Worm (Caenorhabditis elegans) whole organism, L4 larva: Measurements from ENCODE around the gene pik-1.

Source experiments
- F10B5.3 ChIP-seq: sonication (generic microtip); optimal IDR thresholded peaks from 2 replicates; lab custom pipeline; 2016; ENCODE audit warnings: mild to moderate bottlenecking, missing genetic modification characterization, missing compliant biosample characterization
- F26F4.8 ChIP-seq: fragments of 200-800 bp; sonication (Bioruptor generic); conservative IDR thresholded peaks from 2 replicates; pipeline ENCODE4 v1.3.6; 2022; ENCODE audit warnings: missing genetic modification characterization, missing compliant biosample characterization
- R02D3.7 ChIP-seq: fragments of 150-350 bp; sonication (generic microtip); optimal IDR thresholded peaks from 3 replicates; lab custom pipeline; 2014; ENCODE audit warnings: missing biosample characterization, missing genetic modification characterization
- Y48G9A.11 ChIP-seq: fragments of 200-800 bp; sonication (Bioruptor generic); IDR thresholded peaks from 2 replicates; pipeline ENCODE4 v1.3.6; 2022; ENCODE audit warnings: missing genetic modification reagents, missing genetic modification characterization, missing compliant biosample characterization
- Y5F2A.4 ChIP-seq: fragments of 200-800 bp; sonication (Bioruptor generic); optimal IDR thresholded peaks from 2 replicates; lab custom pipeline; 2018; ENCODE audit warnings: mild to moderate bottlenecking, missing genetic modification characterization, missing compliant biosample characterization
- Y75B8A.6 ChIP-seq: fragments of 200-800 bp; sonication (Bioruptor generic); IDR thresholded peaks from 2 replicates; pipeline ENCODE4 v1.3.6; 2022; ENCODE audit warnings: missing genetic modification reagents, missing genetic modification characterization, missing compliant biosample characterization
- ZK546.5 ChIP-seq, 2 experiments: sonication (generic microtip); optimal IDR thresholded peaks; 2 replicates each; lab custom pipeline; 2017; ENCODE audit warnings: missing biosample characterization in 2 of 2, missing genetic modification characterization in 2 of 2
- ama-1 ChIP-seq: fragments of 150-350 bp; optimal IDR thresholded peaks from 2 replicates; lab custom pipeline; 2014; ENCODE audit warnings: inconsistent platforms, mixed read lengths
- attf-4 ChIP-seq: sonication (generic microtip); optimal IDR thresholded peaks from 3 replicates; lab custom pipeline; 2017; ENCODE audit warnings: missing biosample characterization, missing genetic modification characterization
- ceh-20 ChIP-seq: fragments of 200-800 bp; sonication (Bioruptor generic); IDR thresholded peaks from 2 replicates; pipeline ENCODE4 v1.3.6; 2022; ENCODE audit warnings: missing genetic modification reagents, missing genetic modification characterization, missing compliant biosample characterization
- ceh-28 ChIP-seq: fragments of 150-350 bp; optimal IDR thresholded peaks from 2 replicates; lab custom pipeline; 2014; ENCODE audit warnings: missing biosample characterization, missing genetic modification reagents, missing genetic modification characterization
- ces-1 ChIP-seq: fragments of 150-350 bp; sonication (generic microtip); optimal IDR thresholded peaks from 4 replicates; lab custom pipeline; 2014; ENCODE audit warnings: missing biosample characterization, missing genetic modification reagents, missing genetic modification characterization
- daf-16 ChIP-seq, 3 experiments: sonication (generic microtip); optimal IDR thresholded peaks; 2 replicates each; lab custom pipeline; 2016 to 2017; ENCODE audit warnings: missing genetic modification characterization in 3 of 3, missing genetic modification reagents in 3 of 3, mild to moderate bottlenecking in 2 of 3, missing compliant biosample characterization in 2 of 3, missing biosample characterization in 1 of 3, moderate library complexity in 1 of 3
- daf-19 ChIP-seq: fragments of 200-800 bp; sonication (Bioruptor generic); conservative IDR thresholded peaks from 2 replicates; pipeline ENCODE4 v1.3.6; 2022; ENCODE audit warnings: missing genetic modification characterization, missing compliant biosample characterization
- daf-8 ChIP-seq: fragments of 200-800 bp; sonication (Bioruptor generic); IDR thresholded peaks from 2 replicates; pipeline ENCODE4 v1.3.6; 2022; ENCODE audit warnings: missing genetic modification characterization, missing compliant biosample characterization
- dmd-6 ChIP-seq: fragments of 200-800 bp; sonication (Bioruptor generic); IDR thresholded peaks from 2 replicates; pipeline ENCODE4 v1.3.6; 2022; ENCODE audit warnings: missing genetic modification reagents, missing genetic modification characterization, missing compliant biosample characterization
- dmd-8 ChIP-seq: fragments of 200-800 bp; sonication (Bioruptor generic); IDR thresholded peaks from 2 replicates; pipeline ENCODE4 v1.3.6; 2022; ENCODE audit warnings: missing genetic modification characterization, missing compliant biosample characterization
- dmd-9 ChIP-seq: fragments of 200-800 bp; sonication (Bioruptor generic); IDR thresholded peaks from 2 replicates; pipeline ENCODE4 v1.3.6; 2022; ENCODE audit warnings: missing genetic modification reagents, missing genetic modification characterization, missing compliant biosample characterization
- dpl-1 ChIP-seq: fragments of 150-350 bp; optimal IDR thresholded peaks from 2 replicates; lab custom pipeline; 2014; ENCODE audit warnings: missing biosample characterization, missing genetic modification reagents, missing genetic modification characterization
- dve-1 ChIP-seq: sonication (generic microtip); optimal IDR thresholded peaks from 2 replicates; lab custom pipeline; 2017; ENCODE audit warnings: antibody characterized with exemption, mild to moderate bottlenecking, missing genetic modification characterization, missing compliant biosample characterization; ENCODE audit not compliant: insufficient read depth
- egl-27 ChIP-seq: sonication (generic microtip); optimal IDR thresholded peaks from 3 replicates; lab custom pipeline; 2017; ENCODE audit warnings: missing biosample characterization, missing genetic modification reagents, missing genetic modification characterization
- fos-1 ChIP-seq: fragments of 150-350 bp; optimal IDR thresholded peaks from 2 replicates; lab custom pipeline; 2014; ENCODE audit warnings: missing biosample characterization, missing genetic modification characterization
- gei-8 ChIP-seq: fragments of 200-800 bp; sonication (Bioruptor generic); optimal IDR thresholded peaks from 2 replicates; lab custom pipeline; 2018; ENCODE audit warnings: mild to moderate bottlenecking, missing genetic modification characterization, missing compliant biosample characterization
- hlh-30 ChIP-seq: sonication (generic microtip); optimal IDR thresholded peaks from 2 replicates; lab custom pipeline; 2017; ENCODE audit warnings: antibody characterized with exemption, mild to moderate bottlenecking, missing genetic modification characterization, missing compliant biosample characterization; ENCODE audit not compliant: insufficient read depth
- hmg-1.1 ChIP-seq: fragments of 200-800 bp; sonication (Bioruptor generic); IDR thresholded peaks from 2 replicates; pipeline ENCODE4 v1.3.6; 2022; ENCODE audit warnings: missing genetic modification reagents, missing genetic modification characterization, missing compliant biosample characterization
- lin-1 ChIP-seq: fragments of 200-800 bp; sonication (Bioruptor generic); IDR thresholded peaks from 2 replicates; pipeline ENCODE4 v1.3.6; 2022; ENCODE audit warnings: missing genetic modification reagents, missing genetic modification characterization, missing compliant biosample characterization
- lin-13 ChIP-seq: fragments of 150-350 bp; optimal IDR thresholded peaks from 2 replicates; lab custom pipeline; 2014; ENCODE audit warnings: missing biosample characterization, missing genetic modification reagents, missing genetic modification characterization
- lin-39 ChIP-seq: fragments of 150-350 bp; optimal IDR thresholded peaks from 2 replicates; lab custom pipeline; 2014; ENCODE audit warnings: missing biosample characterization, missing genetic modification reagents, missing genetic modification characterization
- madf-5 ChIP-seq, 2 experiments: fragments of 200-800 bp; sonication (Bioruptor generic); IDR thresholded peaks; 2 replicates each; pipeline ENCODE4 v1.3.6; 2022; ENCODE audit warnings: missing compliant biosample characterization in 2 of 2, missing genetic modification characterization in 2 of 2
- madf-9 ChIP-seq: fragments of 200-800 bp; sonication (Bioruptor generic); conservative IDR thresholded peaks from 2 replicates; pipeline ENCODE4 v1.3.6; 2022; ENCODE audit warnings: missing genetic modification reagents, missing genetic modification characterization, missing compliant biosample characterization
- mdt-29 ChIP-seq: fragments of 200-800 bp; sonication (Bioruptor generic); IDR thresholded peaks from 2 replicates; pipeline ENCODE4 v1.3.6; 2022; ENCODE audit warnings: missing genetic modification reagents, missing genetic modification characterization, missing compliant biosample characterization
- mes-2 ChIP-seq: sonication (generic microtip); optimal IDR thresholded peaks from 2 replicates; lab custom pipeline; 2016; ENCODE audit warnings: missing genotype, mild to moderate bottlenecking, missing genetic modification characterization, missing compliant biosample characterization; ENCODE audit not compliant: poor library complexity, severe bottlenecking
- mxl-2 ChIP-seq: fragments of 200-800 bp; sonication (Bioruptor generic); conservative IDR thresholded peaks from 2 replicates; pipeline ENCODE4 v1.3.6; 2022; ENCODE audit warnings: missing genetic modification reagents, missing genetic modification characterization, missing compliant biosample characterization
- nhr-102 ChIP-seq: sonication (generic microtip); optimal IDR thresholded peaks from 2 replicates; lab custom pipeline; 2016; ENCODE audit warnings: mild to moderate bottlenecking, missing genetic modification characterization, moderate library complexity, missing compliant biosample characterization
- nhr-111 ChIP-seq: fragments of 200-800 bp; sonication (Bioruptor generic); optimal IDR thresholded peaks from 2 replicates; lab custom pipeline; 2018; ENCODE audit warnings: mild to moderate bottlenecking, missing genetic modification characterization, missing compliant biosample characterization
- nhr-41 ChIP-seq: fragments of 200-800 bp; sonication (Bioruptor generic); IDR thresholded peaks from 2 replicates; pipeline ENCODE4 v1.3.6; 2022; ENCODE audit warnings: missing genetic modification reagents, missing genetic modification characterization, missing compliant biosample characterization
- nhr-48 ChIP-seq: sonication (generic microtip); optimal IDR thresholded peaks from 2 replicates; lab custom pipeline; 2016; ENCODE audit warnings: mild to moderate bottlenecking, missing genetic modification characterization, missing compliant biosample characterization
- nhr-6 ChIP-seq: fragments of 150-350 bp; optimal IDR thresholded peaks from 2 replicates; lab custom pipeline; 2014; ENCODE audit warnings: missing biosample characterization, missing genetic modification characterization
- nhr-76 ChIP-seq: fragments of 150-350 bp; optimal IDR thresholded peaks from 2 replicates; lab custom pipeline; 2014; ENCODE audit warnings: missing biosample characterization, missing genetic modification characterization
- nhr-77 ChIP-seq: fragments of 150-350 bp; optimal IDR thresholded peaks from 2 replicates; lab custom pipeline; 2014; ENCODE audit warnings: missing biosample characterization, missing genetic modification characterization
- php-3 ChIP-seq: fragments of 200-800 bp; sonication (Bioruptor generic); IDR thresholded peaks from 2 replicates; pipeline ENCODE4 v1.3.6; 2022; ENCODE audit warnings: missing genetic modification reagents, missing genetic modification characterization, missing compliant biosample characterization
- saeg-2 ChIP-seq: fragments of 200-800 bp; sonication (Bioruptor generic); IDR thresholded peaks from 2 replicates; pipeline ENCODE4 v1.3.6; 2022; ENCODE audit warnings: missing genetic modification reagents, missing genetic modification characterization, missing compliant biosample characterization
- sdz-12 ChIP-seq: fragments of 200-800 bp; sonication (Bioruptor generic); optimal IDR thresholded peaks from 2 replicates; lab custom pipeline; 2018; ENCODE audit warnings: mild to moderate bottlenecking, missing genetic modification characterization, missing compliant biosample characterization
- snpc-1.2 ChIP-seq: fragments of 200-800 bp; sonication (Bioruptor generic); IDR thresholded peaks from 2 replicates; pipeline ENCODE4 v1.3.6; 2022; ENCODE audit warnings: missing genetic modification reagents, missing genetic modification characterization, missing compliant biosample characterization
- snpc-4 ChIP-seq: fragments of 150-350 bp; optimal IDR thresholded peaks from 2 replicates; lab custom pipeline; 2014; ENCODE audit warnings: missing biosample characterization, missing genetic modification characterization
- spr-3 ChIP-seq: fragments of 200-800 bp; sonication (Bioruptor generic); optimal IDR thresholded peaks from 2 replicates; lab custom pipeline; 2018; ENCODE audit warnings: mild to moderate bottlenecking, missing genetic modification characterization, missing compliant biosample characterization
- tra-1 ChIP-seq: fragments of 200-800 bp; sonication (Bioruptor generic); IDR thresholded peaks from 2 replicates; pipeline ENCODE4 v1.3.6; 2022; ENCODE audit warnings: missing genetic modification reagents, missing genetic modification characterization, missing compliant biosample characterization
- unc-62 ChIP-seq, 3 experiments: fragments of 150-350 bp in 1 of 3; sonication (generic microtip); optimal IDR thresholded peaks in 2 of 3; peaks in 1 of 3; 1 replicate in 1 of 3; 2 replicates in 2 of 3; lab custom pipeline; 2014 to 2017; ENCODE audit warnings: missing biosample characterization in 3 of 3, missing genetic modification characterization in 3 of 3, missing genetic modification reagents in 3 of 3, missing genotype in 1 of 3
- zip-11 ChIP-seq: fragments of 200-800 bp; sonication (Bioruptor generic); IDR thresholded peaks from 2 replicates; pipeline ENCODE4 v1.3.6; 2022; ENCODE audit warnings: missing genetic modification characterization, missing compliant biosample characterization
- ztf-7 ChIP-seq: fragments of 150-350 bp; optimal IDR thresholded peaks from 2 replicates; lab custom pipeline; 2014; ENCODE audit warnings: missing biosample characterization, missing genetic modification characterization

Gene pik-1

DNA sequence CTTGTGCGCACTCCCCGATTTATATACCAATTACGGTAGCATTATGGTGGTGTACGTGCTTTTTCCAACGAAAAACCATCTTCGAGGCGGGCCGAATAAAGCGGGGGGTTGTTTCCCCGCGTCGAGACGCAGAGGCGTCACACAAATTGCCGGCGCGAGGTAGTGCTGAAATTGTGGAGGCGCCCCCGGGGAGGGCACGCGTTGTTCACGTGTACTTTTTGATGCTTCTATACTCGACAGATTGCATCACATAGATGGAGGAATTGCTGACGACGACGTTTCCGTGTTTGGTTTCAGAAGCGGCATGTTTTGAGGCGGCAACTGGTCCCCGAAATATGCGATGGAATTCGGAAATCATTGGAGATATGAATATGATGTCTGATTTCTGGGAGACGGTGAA is 20.6 kb upstream of the pik-1 start (continued):
- peak; percentile 95 for TF ChIP-seq nhr-48 (tag; lab: Kevin White, UChicago)
- no peak for TF ChIP-seq lin-39
- no peak for TF ChIP-seq Y48G9A.11 (GFP tag; lab: Robert Waterston, UW)
- TF ChIP-seq dmd-9 (GFP tag; lab: Robert Waterston, UW): no peak
- no peak for TF ChIP-seq daf-8 (GFP tag; lab: Robert Waterston, UW)
- no peak for TF ChIP-seq ZK546.5 (tag; optimal IDR thresholded peaks at IDR 0.05; lab: Kevin White, UChicago)
- no peak for TF ChIP-seq snpc-1.2 (GFP tag; lab: Robert Waterston, UW)
- peak; percentile 93 for TF ChIP-seq ztf-7 (tag; lab: Kevin White, UChicago)
- TF ChIP-seq snpc-4 (tag; lab: Kevin White, UChicago): no peak
- TF ChIP-seq Y5F2A.4 (GFP tag; lab: Kevin White, UChicago): no peak
- peak; percentile 90 for TF ChIP-seq hmg-1.1
- TF ChIP-seq mdt-29 (GFP tag; lab: Robert Waterston, UW): 0 out of 2 replicates have a peak, but pooled peaks have one; percentile 35
- peak; percentile 70 for TF ChIP-seq nhr-77 (tag; lab: Kevin White, UChicago)
- 0 out of 2 replicates have a peak, but pooled peaks have one; percentile 50 for TF ChIP-seq dmd-8 (GFP tag; lab: Robert Waterston, UW)
- peak; percentile 98 for TF ChIP-seq dmd-6 (GFP tag; lab: Robert Waterston, UW)
- TF ChIP-seq Y75B8A.6: no peak
- TF ChIP-seq unc-62 (GFP tag; optimal IDR thresholded peaks at IDR 0.05 in 1 of 2; lab: Kevin White, UChicago): peak in 1 of 2 experiments; percentile 50
- no peak for TF ChIP-seq unc-62 (tag; optimal IDR thresholded peaks at IDR 0.05; lab: Kevin White, UChicago)
- peak; percentile 83 for TF ChIP-seq saeg-2 (GFP tag; lab: Robert Waterston, UW)
- peak; percentile 66 for TF ChIP-seq mes-2 (tag; lab: Kevin White, UChicago)
- TF ChIP-seq nhr-111: no peak
- no peak for TF ChIP-seq ces-1 (GFP tag; lab: Kevin White, UChicago)
- TF ChIP-seq lin-13 (GFP tag; lab: Kevin White, UChicago): peak; percentile 75
- no peak for TF ChIP-seq F10B5.3 (tag; lab: Kevin White, UChicago)
- peak; percentile 95 for TF ChIP-seq hlh-30
- TF ChIP-seq F26F4.8: no peak
- no peak for TF ChIP-seq attf-4 (tag; lab: Kevin White, UChicago)
- TF ChIP-seq daf-19 (GFP tag; lab: Robert Waterston, UW): no peak
- TF ChIP-seq tra-1 (GFP tag; lab: Robert Waterston, UW): peak; percentile 96
- peak; percentile 82 for TF ChIP-seq nhr-6 (tag; lab: Kevin White, UChicago)
- TF ChIP-seq madf-5 (GFP tag; IDR thresholded peaks at IDR 0.05; lab: Robert Waterston, UW): 0 out of 4 replicates have a peak, but pooled peaks of 1 of the 2 experiments have one; percentile 70
- TF ChIP-seq nhr-76 (tag; lab: Kevin White, UChicago): no peak
- peak; percentile 85 for TF ChIP-seq madf-9 (GFP tag; lab: Robert Waterston, UW)
- no peak for TF ChIP-seq R02D3.7
- peak; percentile 6 for TF ChIP-seq spr-3
- peak; percentile 65 for TF ChIP-seq nhr-102 (tag; lab: Kevin White, UChicago)
- no peak for TF ChIP-seq sdz-12 (GFP tag; lab: Kevin White, UChicago)
- TF ChIP-seq dve-1: peak; percentile 95
- no peak for TF ChIP-seq ama-1 (lab: Kevin White, UChicago)
- TF ChIP-seq egl-27 (tag; lab: Kevin White, UChicago): peak; percentile 29
- peak; percentile 100 for TF ChIP-seq mxl-2 (GFP tag; lab: Robert Waterston, UW)
- peak; percentile 93 for TF ChIP-seq ceh-20 (GFP tag; lab: Robert Waterston, UW)
- peak; percentile 68 for TF ChIP-seq php-3 (GFP tag; lab: Robert Waterston, UW)
- TF ChIP-seq fos-1 (tag; lab: Kevin White, UChicago): no peak
- TF ChIP-seq lin-1 (GFP tag; lab: Robert Waterston, UW): peak; percentile 94
- TF ChIP-seq daf-16 (GFP tag; optimal IDR thresholded peaks at IDR 0.05; lab: Kevin White, UChicago): no peak
- peak; percentile 73 for TF ChIP-seq daf-16 (tag; optimal IDR thresholded peaks at IDR 0.05; lab: Kevin White, UChicago)
- no peak for TF ChIP-seq ceh-28 (tag; lab: Kevin White, UChicago)
- TF ChIP-seq zip-11 (GFP tag; lab: Robert Waterston, UW): no peak
- no peak for TF ChIP-seq nhr-41 (GFP tag; lab: Robert Waterston, UW)
- peak; percentile 69 for TF ChIP-seq gei-8
- peak; percentile 64 for TF ChIP-seq dpl-1
